Fruit fly (Drosophila melanogaster) whole organism, embryonic: Measurements from ENCODE around the gene Ctr9.
A peak's percentile ranks its signal among the peaks of the same experiment; 100 is the strongest.

Experiments
- Asciz ChIP-seq: fragments of 200-800 bp; sonication (Bioruptor generic); optimal IDR thresholded peaks from 2 replicates; lab custom pipeline; 2017; ENCODE audit warnings: missing biosample characterization, mild to moderate bottlenecking, missing genetic modification characterization, missing genetic modification reagents
- Atf3 ChIP-seq: fragments of 200-800 bp; sonication (Bioruptor generic); optimal IDR thresholded peaks from 3 replicates; lab custom pipeline; 2016; ENCODE audit warnings: missing biosample characterization, missing genetic modification characterization
- CG10209 ChIP-seq: fragments of 200-800 bp; sonication (Bioruptor generic); optimal IDR thresholded peaks from 3 replicates; lab custom pipeline; 2017; ENCODE audit warnings: missing biosample characterization, mild to moderate bottlenecking, missing genetic modification characterization, missing genetic modification reagents
- CG10462 ChIP-seq: fragments of 200-800 bp; sonication (Bioruptor generic); optimal IDR thresholded peaks from 2 replicates; lab custom pipeline; 2016; ENCODE audit warnings: missing biosample characterization, missing genetic modification characterization
- CG10543 ChIP-seq: fragments of 200-800 bp; sonication (Bioruptor generic); optimal IDR thresholded peaks from 3 replicates; lab custom pipeline; 2017; ENCODE audit warnings: missing biosample characterization, mild to moderate bottlenecking, missing genetic modification characterization, moderate library complexity
- CG10565 ChIP-seq: fragments of 200-800 bp; sonication (Bioruptor generic); optimal IDR thresholded peaks from 3 replicates; lab custom pipeline; 2016; ENCODE audit warnings: missing biosample characterization, mild to moderate bottlenecking, missing genetic modification characterization
- CG11085 ChIP-seq: fragments of 200-800 bp; sonication (Bioruptor generic); IDR thresholded peaks from 2 replicates; pipeline ENCODE4 v1.3.6; 2022; ENCODE audit warnings: missing biosample characterization, missing genetic modification characterization
- CG12071 ChIP-seq: fragments of 200-800 bp; sonication (Bioruptor generic); optimal IDR thresholded peaks from 3 replicates; lab custom pipeline; 2018; ENCODE audit warnings: missing biosample characterization, mild to moderate bottlenecking, missing genetic modification characterization
- CG1233 ChIP-seq: fragments of 200-800 bp; sonication (Bioruptor generic); optimal IDR thresholded peaks from 4 replicates; lab custom pipeline; 2018; ENCODE audit warnings: missing biosample characterization, mild to moderate bottlenecking, missing genetic modification characterization
- CG12942 ChIP-seq: fragments of 200-800 bp; sonication (Bioruptor generic); optimal IDR thresholded peaks from 3 replicates; lab custom pipeline; 2016; ENCODE audit warnings: missing biosample characterization, missing genetic modification characterization
- CG13287 ChIP-seq: fragments of 200-800 bp; sonication (Bioruptor generic); IDR thresholded peaks from 2 replicates; pipeline ENCODE4 v1.3.6; 2022; ENCODE audit warnings: missing biosample characterization, missing genetic modification characterization; ENCODE audit not compliant: partially characterized antibody
- CG13424 ChIP-seq: fragments of 200-800 bp; sonication (Bioruptor generic); optimal IDR thresholded peaks from 2 replicates; lab custom pipeline; 2019; ENCODE audit warnings: missing biosample characterization, mild to moderate bottlenecking, missing genetic modification characterization, moderate library complexity
- CG15073 ChIP-seq: fragments of 200-800 bp; sonication (Bioruptor generic); optimal IDR thresholded peaks from 2 replicates; lab custom pipeline; 2016; ENCODE audit warnings: missing biosample characterization, missing genetic modification characterization
- CG16863 ChIP-seq: fragments of 200-800 bp; sonication (Bioruptor generic); optimal IDR thresholded peaks from 3 replicates; lab custom pipeline; 2016; ENCODE audit warnings: missing biosample characterization, missing genetic modification characterization
- CG17359 ChIP-seq: fragments of 200-800 bp; sonication (Bioruptor generic); optimal IDR thresholded peaks from 3 replicates; lab custom pipeline; 2018; ENCODE audit warnings: missing biosample characterization, mild to moderate bottlenecking, missing genetic modification characterization, moderate library complexity
- CG34224 ChIP-seq: fragments of 200-800 bp; sonication (Bioruptor generic); IDR thresholded peaks from 3 replicates; pipeline ENCODE4 v1.3.6; 2022; ENCODE audit warnings: missing biosample characterization, missing genetic modification characterization; ENCODE audit not compliant: partially characterized antibody
- CG4282 ChIP-seq: fragments of 200-800 bp; sonication (Bioruptor generic); optimal IDR thresholded peaks from 2 replicates; lab custom pipeline; 2016; ENCODE audit warnings: missing biosample characterization, missing genetic modification characterization
- CG6272 ChIP-seq: fragments of 200-800 bp; sonication (Bioruptor generic); IDR thresholded peaks from 2 replicates; pipeline ENCODE4 v1.3.6; 2022; ENCODE audit warnings: missing biosample characterization, missing genetic modification characterization
- CG7786 ChIP-seq: fragments of 200-800 bp; sonication (Bioruptor generic); optimal IDR thresholded peaks from 2 replicates; lab custom pipeline; 2016; ENCODE audit warnings: missing biosample characterization, missing genetic modification characterization
- CG9437 ChIP-seq: fragments of 200-800 bp; sonication (Bioruptor generic); optimal IDR thresholded peaks from 2 replicates; lab custom pipeline; 2018; ENCODE audit warnings: missing biosample characterization, mild to moderate bottlenecking, missing genetic modification characterization
- D ChIP-seq, 2 experiments: fragments of 200-800 bp in 1 of 2; fragments of >200 bp in 1 of 2; sonication (Bioruptor generic) in 1 of 2; optimal IDR thresholded peaks; 2 replicates in 1 of 2; 3 replicates in 1 of 2; lab custom pipeline; 2017; ENCODE audit warnings: mild to moderate bottlenecking in 1 of 2, missing biosample characterization in 1 of 2, missing genetic modification characterization in 1 of 2, missing genetic modification reagents in 1 of 2
- Dp ChIP-seq: fragments of 200-800 bp; sonication (Bioruptor generic); optimal IDR thresholded peaks from 2 replicates; lab custom pipeline; 2018; ENCODE audit warnings: missing biosample characterization, mild to moderate bottlenecking, missing genetic modification characterization, moderate library complexity
- Dref ChIP-seq: fragments of 200-800 bp; sonication (Bioruptor generic); IDR thresholded peaks from 2 replicates; pipeline ENCODE4 v1.3.6; 2022; ENCODE audit warnings: missing biosample characterization, missing genetic modification characterization
- Drgx ChIP-seq: fragments of 200-800 bp; sonication (Bioruptor generic); IDR thresholded peaks from 2 replicates; pipeline ENCODE4 v1.3.6; 2022; ENCODE audit warnings: missing biosample characterization, missing genetic modification characterization
- E2f1 ChIP-seq: fragments of 200-800 bp; sonication (Bioruptor generic); IDR thresholded peaks from 2 replicates; pipeline ENCODE4 v1.3.6; 2022; ENCODE audit warnings: missing biosample characterization, missing genetic modification characterization
- Med ChIP-seq: fragments of 200-800 bp; sonication (Bioruptor generic); peaks from one replicate; lab custom pipeline; 2016; ENCODE audit warnings: missing biosample characterization, missing genetic modification characterization, mild to moderate bottlenecking, inconsistent platforms, moderate library complexity
- Ptx1 ChIP-seq: fragments of 200-800 bp; sonication (Bioruptor generic); IDR thresholded peaks from 2 replicates; pipeline ENCODE4 v1.3.6; 2022; ENCODE audit warnings: missing biosample characterization, missing genetic modification characterization
- Rx ChIP-seq: fragments of 200-800 bp; sonication (Bioruptor generic); IDR thresholded peaks from 2 replicates; pipeline ENCODE4 v1.3.6; 2022; ENCODE audit warnings: missing biosample characterization, missing genetic modification characterization
- Vsx1 ChIP-seq: fragments of 200-800 bp; sonication (Bioruptor generic); optimal IDR thresholded peaks from 2 replicates; lab custom pipeline; 2017; ENCODE audit warnings: missing biosample characterization, mild to moderate bottlenecking, missing genetic modification characterization, missing genetic modification reagents
- YL-1 ChIP-seq: fragments of 200-800 bp; sonication (Bioruptor generic); optimal IDR thresholded peaks from 3 replicates; lab custom pipeline; 2017; ENCODE audit warnings: missing biosample characterization, mild to moderate bottlenecking, missing genetic modification characterization
- abd-A ChIP-seq: fragments of 200-800 bp; sonication (Bioruptor generic); optimal IDR thresholded peaks from 3 replicates; lab custom pipeline; 2019; ENCODE audit warnings: missing biosample characterization, mild to moderate bottlenecking, missing genetic modification characterization, moderate library complexity
- crp ChIP-seq, 2 experiments: fragments of 200-800 bp; sonication (Bioruptor generic); optimal IDR thresholded peaks; 2 replicates in 1 of 2; 3 replicates in 1 of 2; lab custom pipeline; 2017; ENCODE audit warnings: missing biosample characterization in 2 of 2, missing genetic modification characterization in 2 of 2, mild to moderate bottlenecking in 1 of 2, moderate library complexity in 1 of 2
- dimm ChIP-seq: fragments of 200-800 bp; sonication (Bioruptor generic); IDR thresholded peaks from 2 replicates; pipeline ENCODE4 v1.3.6; 2022; ENCODE audit warnings: missing biosample characterization, missing genetic modification characterization
- esg ChIP-seq: fragments of 200-800 bp; sonication (Bioruptor generic); conservative IDR thresholded peaks from 2 replicates; pipeline ENCODE4 v1.3.6; 2022; ENCODE audit warnings: missing biosample characterization, missing genetic modification characterization
- exex ChIP-seq: fragments of 200-800 bp; sonication (Bioruptor generic); optimal IDR thresholded peaks from 4 replicates; lab custom pipeline; 2018; ENCODE audit warnings: missing biosample characterization, mild to moderate bottlenecking, missing genetic modification characterization, moderate library complexity
- fd3F ChIP-seq: fragments of 200-800 bp; sonication (Bioruptor generic); optimal IDR thresholded peaks from 2 replicates; lab custom pipeline; 2018; ENCODE audit warnings: missing biosample characterization, mild to moderate bottlenecking, missing genetic modification characterization, moderate library complexity
- gsb-n ChIP-seq: fragments of 200-800 bp; sonication (Bioruptor generic); optimal IDR thresholded peaks from 3 replicates; lab custom pipeline; 2018; ENCODE audit warnings: missing biosample characterization, mild to moderate bottlenecking, missing genetic modification characterization
- h ChIP-seq: fragments of >200 bp; optimal IDR thresholded peaks from 2 replicates; lab custom pipeline; 2017
- ham ChIP-seq: fragments of 200-800 bp; sonication (Bioruptor generic); IDR thresholded peaks from 2 replicates; pipeline ENCODE4 v1.3.6; 2022; ENCODE audit warnings: missing biosample characterization, missing genetic modification characterization
- jing ChIP-seq: fragments of 200-800 bp; sonication (Bioruptor generic); optimal IDR thresholded peaks from 2 replicates; lab custom pipeline; 2018; ENCODE audit warnings: missing biosample characterization, mild to moderate bottlenecking, missing genetic modification characterization
- klu ChIP-seq: fragments of 200-800 bp; sonication (Bioruptor generic); IDR thresholded peaks from 2 replicates; pipeline ENCODE4 v1.3.6; 2022; ENCODE audit warnings: missing biosample characterization, missing genetic modification characterization
- pnt ChIP-seq: fragments of 200-800 bp; sonication (Bioruptor generic); optimal IDR thresholded peaks from 3 replicates; lab custom pipeline; 2016; ENCODE audit warnings: missing biosample characterization, missing genetic modification characterization
- ranshi ChIP-seq: fragments of 200-800 bp; sonication (Bioruptor generic); IDR thresholded peaks from 2 replicates; pipeline ENCODE4 v1.3.6; 2022; ENCODE audit warnings: missing biosample characterization, missing genetic modification characterization
- repo ChIP-seq: fragments of 200-800 bp; sonication (Bioruptor generic); optimal IDR thresholded peaks from 2 replicates; lab custom pipeline; 2016; ENCODE audit warnings: missing biosample characterization, missing genetic modification characterization
- slou ChIP-seq: fragments of 200-800 bp; sonication (Bioruptor generic); optimal IDR thresholded peaks from 3 replicates; lab custom pipeline; 2016; ENCODE audit warnings: missing biosample characterization, missing genetic modification characterization
- sr ChIP-seq: fragments of 200-800 bp; sonication (Bioruptor generic); IDR thresholded peaks from 3 replicates; pipeline ENCODE4 v1.3.6; 2022; ENCODE audit warnings: missing biosample characterization, missing genetic modification characterization
- wek ChIP-seq: fragments of 200-800 bp; sonication (Bioruptor generic); optimal IDR thresholded peaks from 3 replicates; lab custom pipeline; 2018; ENCODE audit warnings: missing biosample characterization, mild to moderate bottlenecking, missing genetic modification characterization, moderate library complexity
- z ChIP-seq: fragments of 200-800 bp; sonication (Bioruptor generic); IDR thresholded peaks from 3 replicates; pipeline ENCODE4 v1.3.6; 2022; ENCODE audit warnings: missing biosample characterization, missing genetic modification characterization

Gene Ctr9

dm6 chr3L:1334571-1335427 is 27.8 kb downstream of the Ctr9 start, which contains the start of the genes Hmbs and CG2211 (continued):
- peak; percentile 23 for TF ChIP-seq Vsx1 (GFP tag; lab: Kevin White, UChicago)
- peak; percentile 88 for TF ChIP-seq CG16863 (GFP tag; lab: Kevin White, UChicago)
- no peak for TF ChIP-seq CG15073 (GFP tag; lab: Kevin White, UChicago)
- TF ChIP-seq h (lab: Kevin White, UChicago) = no peak
- TF ChIP-seq klu (GFP tag; lab: Robert Waterston, UW) = peak; percentile 77
- TF ChIP-seq esg (GFP tag; lab: Robert Waterston, UW) = peak; percentile 75
- TF ChIP-seq Dp (GFP tag; lab: Kevin White, UChicago) = peak; percentile 62
- peak; percentile 79 for TF ChIP-seq E2f1 (GFP tag; lab: Robert Waterston, UW)
- TF ChIP-seq Drgx (GFP tag; lab: Robert Waterston, UW) = peak; percentile 79
- no peak for TF ChIP-seq ham (GFP tag; lab: Robert Waterston, UW)
- no peak for TF ChIP-seq z
- TF ChIP-seq CG34224 (GFP tag; lab: Robert Waterston, UW) = no peak
- TF ChIP-seq gsb-n (tag; lab: Kevin White, UChicago) = peak; percentile 87
- peak; percentile 69 for TF ChIP-seq fd3F (GFP tag; lab: Kevin White, UChicago)
- TF ChIP-seq Asciz (GFP tag; lab: Kevin White, UChicago) = peak; percentile 30
- TF ChIP-seq CG13287 (GFP tag; lab: Robert Waterston, UW) = peak; percentile 75
- peak; percentile 92 for TF ChIP-seq CG10543
- no peak for TF ChIP-seq abd-A (tag; lab: Kevin White, UChicago)
- TF ChIP-seq CG17359 (tag; lab: Kevin White, UChicago) = peak; percentile 88
- TF ChIP-seq exex (tag; lab: Kevin White, UChicago) = peak; percentile 68
- TF ChIP-seq YL-1 (GFP tag; lab: Kevin White, UChicago) = peak; percentile 57
- peak; percentile 80 for TF ChIP-seq CG11085 (GFP tag; lab: Robert Waterston, UW)
- peak; percentile 35; the same call in 1 of the 3 replicates for TF ChIP-seq sr
- TF ChIP-seq repo (GFP tag; lab: Kevin White, UChicago) = peak; percentile 74
- TF ChIP-seq crp (GFP tag; optimal IDR thresholded peaks at IDR 0.05; lab: Kevin White, UChicago) = peak; percentile 69 to 94
- 0 out of 2 replicates have a peak, but pooled peaks have one; percentile 30 for TF ChIP-seq dimm (GFP tag; lab: Robert Waterston, UW)
- TF ChIP-seq ranshi (GFP tag; lab: Robert Waterston, UW) = peak; percentile 84
- TF ChIP-seq D (optimal IDR thresholded peaks at IDR 0.05; lab: Kevin White, UChicago) = no peak
- peak; percentile 63 for TF ChIP-seq D (GFP tag; optimal IDR thresholded peaks at IDR 0.05; lab: Kevin White, UChicago)
- peak; percentile 67 for TF ChIP-seq Dref (GFP tag; lab: Robert Waterston, UW)
- TF ChIP-seq CG12942 = peak; percentile 90
- peak; percentile 87 for TF ChIP-seq Ptx1 (GFP tag; lab: Robert Waterston, UW)
- peak; percentile 34 for TF ChIP-seq CG9437 (GFP tag; lab: Kevin White, UChicago)
- peak; percentile 83 for TF ChIP-seq pnt
- TF ChIP-seq CG12071 (GFP tag; lab: Kevin White, UChicago) = peak; percentile 52
- peak; percentile 84 for TF ChIP-seq CG6272 (GFP tag; lab: Robert Waterston, UW)
- TF ChIP-seq slou (GFP tag; lab: Kevin White, UChicago) = peak; percentile 60
- peak; percentile 69 for TF ChIP-seq CG10462 (GFP tag; lab: Kevin White, UChicago)
- TF ChIP-seq CG4282 (GFP tag; lab: Kevin White, UChicago) = peak; percentile 74
- TF ChIP-seq CG10565 (GFP tag; lab: Kevin White, UChicago) = peak; percentile 73
- TF ChIP-seq CG10209 (GFP tag; lab: Kevin White, UChicago) = peak; percentile 80
- peak; percentile 89 for TF ChIP-seq CG7786 (GFP tag; lab: Kevin White, UChicago)
- TF ChIP-seq Rx (GFP tag; lab: Robert Waterston, UW) = peak; percentile 75
- peak; percentile 80 for TF ChIP-seq CG1233 (GFP tag; lab: Kevin White, UChicago)
- TF ChIP-seq CG13424 (tag; lab: Kevin White, UChicago) = peak; percentile 92
- peak; percentile 98 for TF ChIP-seq Med (GFP tag; lab: Kevin White, UChicago)
- no peak for TF ChIP-seq jing (GFP tag; lab: Kevin White, UChicago)
- TF ChIP-seq wek (GFP tag; lab: Kevin White, UChicago) = peak; percentile 28
- peak; percentile 80 for TF ChIP-seq Atf3 (GFP tag; lab: Kevin White, UChicago)
